Fruit fly (Drosophila melanogaster) whole organism, wandering third instar larva: ENCODE measurements around the gene defl.

Experiments used
- Abd-B ChIP-seq: fragments of >200 bp; optimal IDR thresholded peaks from 2 replicates; lab custom pipeline; 2017; ENCODE audit warnings: missing biosample characterization, missing genetic modification characterization
- CG9705 ChIP-seq: fragments of 200-800 bp; sonication (Bioruptor generic); optimal IDR thresholded peaks from 2 replicates; lab custom pipeline; 2018; ENCODE audit warnings: missing biosample characterization, mild to moderate bottlenecking, missing genetic modification characterization
- CrebA ChIP-seq: fragments of 200-800 bp; sonication (Bioruptor generic); optimal IDR thresholded peaks from 2 replicates; lab custom pipeline; 2016; ENCODE audit warnings: missing biosample characterization, mild to moderate bottlenecking, missing genetic modification characterization, borderline replicate concordance
- Dfd ChIP-seq: fragments of >200 bp; optimal IDR thresholded peaks from 2 replicates; lab custom pipeline; 2017; ENCODE audit warnings: missing biosample characterization, missing genetic modification characterization
- Dif ChIP-seq: fragments of 200-275, 200-300 bp; sonication (Bioruptor generic); optimal IDR thresholded peaks from 2 replicates; lab custom pipeline; 2018; ENCODE audit warnings: missing biosample characterization, missing genetic modification characterization; ENCODE audit not compliant: partially characterized antibody
- GATAd ChIP-seq: sonication (Bioruptor generic); optimal IDR thresholded peaks from 2 replicates; lab custom pipeline; 2016; ENCODE audit warnings: missing biosample characterization, missing genetic modification characterization
- HLH106 ChIP-seq: fragments of 200-800 bp; optimal IDR thresholded peaks from 3 replicates; lab custom pipeline; 2019; ENCODE audit warnings: missing biosample characterization, mild to moderate bottlenecking, missing genetic modification characterization, moderate library complexity
- Hnf4 ChIP-seq: fragments of 200-800 bp; sonication (Bioruptor generic); optimal IDR thresholded peaks from 2 replicates; lab custom pipeline; 2016; ENCODE audit warnings: missing biosample characterization, mild to moderate bottlenecking, missing genetic modification characterization
- Hr78 ChIP-seq: fragments of >200 bp; optimal IDR thresholded peaks from 2 replicates; lab custom pipeline; 2017; ENCODE audit warnings: missing biosample characterization, missing genetic modification characterization
- Jra ChIP-seq: sonication (Bioruptor generic); optimal IDR thresholded peaks from 2 replicates; lab custom pipeline; 2016; ENCODE audit warnings: missing biosample characterization, missing genetic modification characterization
- N ChIP-seq: fragments of >200 bp; optimal IDR thresholded peaks from 2 replicates; lab custom pipeline; 2018; ENCODE audit warnings: missing biosample characterization, missing external identifiers, missing genetic modification characterization
- OdsH ChIP-seq: fragments of 200-800 bp; sonication (Bioruptor generic); optimal IDR thresholded peaks from 2 replicates; lab custom pipeline; 2016; ENCODE audit warnings: missing biosample characterization, mild to moderate bottlenecking, missing genetic modification characterization
- Sp1 ChIP-seq: fragments of 200-800 bp; sonication (Bioruptor generic); optimal IDR thresholded peaks from 3 replicates; lab custom pipeline; 2019; ENCODE audit warnings: missing biosample characterization, mild to moderate bottlenecking, missing genetic modification characterization, moderate library complexity
- Vsx2 ChIP-seq: fragments of 200-300, 225-300 bp; sonication (Bioruptor generic); optimal IDR thresholded peaks from 2 replicates; lab custom pipeline; 2018; ENCODE audit warnings: missing biosample characterization, missing genetic modification characterization; ENCODE audit not compliant: partially characterized antibody
- br ChIP-seq: fragments of 200-800 bp; sonication (Bioruptor generic); optimal IDR thresholded peaks from 2 replicates; lab custom pipeline; 2016; ENCODE audit warnings: missing biosample characterization, missing genetic modification characterization
- brk ChIP-seq: fragments of 200-800 bp; sonication (Bioruptor generic); optimal IDR thresholded peaks from 2 replicates; lab custom pipeline; 2016; ENCODE audit warnings: missing biosample characterization, mild to moderate bottlenecking, missing genetic modification characterization
- dl ChIP-seq, 2 experiments: fragments of 175-275, 200-275 bp in 1 of 2; fragments of 200-275 bp in 1 of 2; sonication (Bioruptor generic); optimal IDR thresholded peaks; lab custom pipeline; 2018; ENCODE audit warnings: mild to moderate bottlenecking in 2 of 2, missing biosample characterization in 2 of 2, missing genetic modification characterization in 2 of 2, moderate library complexity in 2 of 2; ENCODE audit not compliant: partially characterized antibody in 2 of 2, insufficient read depth in 1 of 2
- dmrt93B ChIP-seq: fragments of 200-800 bp; sonication (Bioruptor generic); optimal IDR thresholded peaks from 2 replicates; lab custom pipeline; 2018; ENCODE audit warnings: missing biosample characterization, mild to moderate bottlenecking, missing genetic modification characterization
- dsf ChIP-seq: sonication (Bioruptor generic); optimal IDR thresholded peaks from 2 replicates; lab custom pipeline; 2016; ENCODE audit warnings: missing biosample characterization, missing genetic modification characterization, borderline replicate concordance
- ey ChIP-seq: fragments of 200-800 bp; sonication (Bioruptor generic); optimal IDR thresholded peaks from 2 replicates; lab custom pipeline; 2016; ENCODE audit warnings: missing biosample characterization, missing genetic modification characterization
- foxo ChIP-seq, 2 experiments: fragments of 200-800 bp; sonication (Bioruptor generic); optimal IDR thresholded peaks; 2 replicates in 1 of 2; 3 replicates in 1 of 2; lab custom pipeline; 2016 to 2017; ENCODE audit warnings: missing biosample characterization in 2 of 2, missing genetic modification characterization in 2 of 2
- fru ChIP-seq: fragments of 200-800 bp; sonication (Bioruptor generic); optimal IDR thresholded peaks from 3 replicates; lab custom pipeline; 2016; ENCODE audit warnings: missing biosample characterization, mild to moderate bottlenecking, missing genetic modification characterization
- h ChIP-seq: fragments of 200-800 bp; sonication (Bioruptor generic); optimal IDR thresholded peaks from 3 replicates; lab custom pipeline; 2016; ENCODE audit warnings: missing biosample characterization, mild to moderate bottlenecking, missing genetic modification characterization
- jim ChIP-seq: fragments of 175-275, 200-325 bp; sonication (Bioruptor generic); optimal IDR thresholded peaks from 2 replicates; lab custom pipeline; 2016; ENCODE audit warnings: missing biosample characterization, mild to moderate bottlenecking, missing genetic modification characterization
- lola ChIP-seq: fragments of >200 bp; optimal IDR thresholded peaks from 2 replicates; lab custom pipeline; 2017; ENCODE audit warnings: missing biosample characterization, missing genetic modification characterization
- psq ChIP-seq: fragments of 200-800 bp; sonication (Bioruptor generic); optimal IDR thresholded peaks from 3 replicates; lab custom pipeline; 2017; ENCODE audit warnings: missing biosample characterization, mild to moderate bottlenecking, missing genetic modification characterization, moderate library complexity
- rgr ChIP-seq: fragments of 200-800 bp; sonication (Bioruptor generic); optimal IDR thresholded peaks from 3 replicates; lab custom pipeline; 2016; ENCODE audit warnings: missing biosample characterization, mild to moderate bottlenecking, missing genetic modification characterization
- sage ChIP-seq: fragments of 200-800 bp; sonication (Bioruptor generic); optimal IDR thresholded peaks from 2 replicates; lab custom pipeline; 2016; ENCODE audit warnings: missing biosample characterization, mild to moderate bottlenecking, missing genetic modification characterization
- sv ChIP-seq: fragments of 200-800 bp; sonication (Bioruptor generic); optimal IDR thresholded peaks from 3 replicates; lab custom pipeline; 2016; ENCODE audit warnings: missing biosample characterization, missing genetic modification characterization
- tai ChIP-seq: sonication (Bioruptor generic); optimal IDR thresholded peaks from 2 replicates; lab custom pipeline; 2016; ENCODE audit warnings: missing biosample characterization, missing genetic modification characterization
- usp ChIP-seq: fragments of >200 bp; optimal IDR thresholded peaks from 2 replicates; lab custom pipeline; 2017; ENCODE audit warnings: missing biosample characterization, missing genetic modification characterization
- woc ChIP-seq: sonication (Bioruptor generic); optimal IDR thresholded peaks from 2 replicates; lab custom pipeline; 2016; ENCODE audit warnings: missing biosample characterization, mild to moderate bottlenecking, missing genetic modification characterization

Gene defl

DNA sequence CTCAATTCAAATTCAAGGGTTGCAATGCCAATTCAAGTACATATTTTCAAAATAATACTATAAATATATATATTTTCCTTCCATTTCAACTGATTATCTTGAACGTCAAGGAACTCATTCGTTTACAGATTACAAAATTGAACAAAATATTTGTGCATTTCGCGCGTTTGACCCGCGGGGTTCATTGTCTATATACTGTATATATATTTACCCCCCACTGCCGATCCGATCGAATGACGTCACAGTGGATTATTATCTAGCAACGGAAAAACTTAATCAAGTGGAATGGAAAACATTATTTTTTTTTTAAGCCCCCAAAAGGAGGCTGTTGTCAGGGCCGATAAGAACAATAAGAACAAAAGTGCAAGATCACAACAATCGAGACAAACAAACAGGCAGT lies 35.7 kb upstream of the defl start:
- TF ChIP-seq lola: no peak
- TF ChIP-seq GATAd (GFP tag; lab: Kevin White, UChicago): no peak
- no peak for TF ChIP-seq dsf (GFP tag; lab: Kevin White, UChicago)
- TF ChIP-seq OdsH (GFP tag; lab: Kevin White, UChicago): no peak
- TF ChIP-seq h (GFP tag; lab: Kevin White, UChicago): no peak
- TF ChIP-seq Hr78 (GFP tag; lab: Kevin White, UChicago): no peak
- no peak for TF ChIP-seq Abd-B (GFP tag; lab: Kevin White, UChicago)
- no peak for TF ChIP-seq N
- no peak for TF ChIP-seq Sp1 (GFP tag; lab: Kevin White, UChicago)
- no peak for TF ChIP-seq rgr (GFP tag; lab: Kevin White, UChicago)
- no peak for TF ChIP-seq br
- no peak for TF ChIP-seq Jra
- TF ChIP-seq CrebA (GFP tag; lab: Kevin White, UChicago): no peak

DNA sequence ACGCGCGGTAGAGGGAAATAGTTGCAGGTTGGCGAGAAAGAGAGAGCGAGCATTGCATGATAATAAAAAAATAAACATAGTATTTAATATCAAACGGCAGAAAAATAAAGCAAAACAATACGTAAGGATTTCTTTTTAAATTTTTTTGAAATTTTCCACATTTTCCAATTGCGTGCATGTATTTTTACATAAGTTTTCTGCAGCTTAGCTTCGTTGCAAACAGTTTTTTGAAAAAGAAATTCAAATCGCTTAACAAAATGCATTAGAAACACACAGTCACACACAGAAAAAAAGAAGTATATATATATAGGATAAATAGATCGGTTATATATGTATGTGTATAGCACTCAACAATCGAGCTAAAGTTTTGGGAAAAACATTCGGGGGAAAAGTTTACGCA lies 34.5 kb upstream of the defl start:
- TF ChIP-seq dsf (GFP tag; lab: Kevin White, UChicago): no peak
- TF ChIP-seq, all 38 proteins: peak for 0

DNA sequence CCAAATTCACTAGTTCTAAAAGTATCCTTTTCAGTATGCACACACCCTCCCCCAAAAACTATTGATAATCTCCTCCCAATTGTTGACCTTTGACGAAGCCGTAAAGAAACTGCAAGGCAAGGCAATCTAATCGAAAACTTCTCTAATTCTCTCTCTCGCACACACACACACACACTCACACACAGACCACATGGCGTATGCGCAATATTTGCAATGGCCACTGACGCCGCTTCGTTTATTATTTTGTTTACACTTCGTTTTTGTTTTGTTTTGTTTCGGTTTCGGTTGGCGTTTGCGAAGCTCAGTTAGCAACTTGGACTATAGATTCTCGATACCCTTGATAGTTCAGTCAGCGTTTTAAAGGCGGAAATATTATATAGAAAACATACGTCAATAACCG lies 33.4 kb upstream of the defl start:
- no peak for TF ChIP-seq usp (GFP tag; lab: Kevin White, UChicago)
- TF ChIP-seq Dfd (GFP tag; lab: Kevin White, UChicago): peak; percentile 10
- TF ChIP-seq, all 38 proteins: peak for 1

DNA sequence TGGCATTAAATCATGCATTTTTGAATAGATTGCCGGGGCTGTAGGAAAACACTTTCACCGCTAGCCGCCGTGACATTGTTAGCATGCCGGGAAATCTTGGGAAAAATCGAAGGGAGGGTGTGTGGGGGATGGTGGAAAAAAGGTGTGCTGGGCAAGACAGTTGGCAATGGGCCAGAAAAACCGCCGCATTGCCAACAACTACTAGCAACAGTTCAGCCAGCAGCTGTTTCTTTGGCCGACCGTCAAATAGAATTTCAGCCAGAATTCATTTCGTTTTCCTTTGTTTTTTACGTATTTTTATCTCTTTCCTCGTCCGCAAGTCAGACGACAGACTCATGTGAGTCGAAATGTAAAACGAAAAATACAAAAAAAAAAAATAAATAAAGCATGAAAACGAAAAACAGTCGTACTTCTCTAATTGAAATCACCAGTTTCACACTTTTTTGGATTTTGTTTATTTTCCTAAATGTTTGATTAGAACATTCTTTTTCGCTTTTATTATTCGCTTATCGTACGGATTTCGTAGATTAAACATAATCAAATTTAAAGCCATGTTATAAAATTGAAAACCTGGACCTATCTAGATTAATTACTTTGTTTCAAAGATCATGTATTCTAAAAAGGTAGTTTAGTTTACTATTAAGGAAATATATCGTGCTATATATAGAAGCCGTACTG lies 32.3 kb upstream of the defl start:
- TF ChIP-seq tai (GFP tag; lab: Kevin White, UChicago): peak; percentile 41
- no peak for TF ChIP-seq sv (GFP tag; lab: Kevin White, UChicago)
- TF ChIP-seq Sp1 (GFP tag; lab: Kevin White, UChicago): peak; percentile 24
- peak; percentile 46 for TF ChIP-seq rgr (GFP tag; lab: Kevin White, UChicago)
- peak in 1 of 2 experiments; percentile 63 for TF ChIP-seq foxo (GFP tag; optimal IDR thresholded peaks at IDR 0.05; lab: Kevin White, UChicago)
- TF ChIP-seq psq (GFP tag; lab: Kevin White, UChicago): peak; percentile 39
- TF ChIP-seq Dfd (GFP tag; lab: Kevin White, UChicago): peak; percentile 22
- TF ChIP-seq brk (GFP tag; lab: Kevin White, UChicago): peak; percentile 11
- TF ChIP-seq dmrt93B: no peak
- TF ChIP-seq br: no peak
- peak; percentile 41 for TF ChIP-seq HLH106 (tag; lab: Kevin White, UChicago)
- no peak for TF ChIP-seq Dif (GFP tag; lab: Kevin White, UChicago)
- peak; percentile 58 for TF ChIP-seq fru
- no peak for TF ChIP-seq jim (GFP tag; lab: Kevin White, UChicago)
- TF ChIP-seq Hnf4 (GFP tag; lab: Kevin White, UChicago): peak; percentile 38
- peak; percentile 40 for TF ChIP-seq OdsH (GFP tag; lab: Kevin White, UChicago)
- peak; percentile 45 for TF ChIP-seq ey
- TF ChIP-seq h (GFP tag; lab: Kevin White, UChicago): peak; percentile 61

DNA sequence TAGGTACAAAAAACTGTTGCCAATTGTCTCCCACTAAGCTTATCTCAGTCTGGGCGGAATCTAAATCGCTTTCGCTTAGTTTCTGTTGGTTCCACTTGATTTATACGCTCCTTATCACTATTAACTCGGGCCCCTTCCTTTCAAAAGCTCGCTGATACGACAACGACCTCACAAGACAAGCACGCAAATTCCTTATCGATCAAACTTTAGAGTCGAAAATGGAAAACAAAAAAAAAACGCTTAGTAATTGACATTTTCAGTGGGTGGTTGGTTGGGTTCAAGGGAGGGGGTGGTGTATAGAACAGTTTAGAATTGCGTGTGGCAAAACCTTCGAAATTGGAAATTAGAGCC lies 31.8 kb upstream of the defl start:
- TF ChIP-seq woc (GFP tag; lab: Kevin White, UChicago): no peak
- TF ChIP-seq Dif (GFP tag; lab: Kevin White, UChicago): no peak
- no peak for TF ChIP-seq Hnf4 (GFP tag; lab: Kevin White, UChicago)
- no peak for TF ChIP-seq sage (GFP tag; lab: Kevin White, UChicago)
- TF ChIP-seq OdsH (GFP tag; lab: Kevin White, UChicago): no peak
- no peak for TF ChIP-seq GATAd (GFP tag; lab: Kevin White, UChicago)
- no peak for TF ChIP-seq brk (GFP tag; lab: Kevin White, UChicago)
- no peak for TF ChIP-seq br
- TF ChIP-seq jim (GFP tag; lab: Kevin White, UChicago): no peak
- no peak for TF ChIP-seq CG9705 (GFP tag; lab: Kevin White, UChicago)
- no peak for TF ChIP-seq Vsx2
- no peak for TF ChIP-seq dl (GFP tag; optimal IDR thresholded peaks at IDR 0.05; lab: Kevin White, UChicago; ENCODE audit: insufficient read depth in 1 of 2, partially characterized antibody in 2 of 2)
- no peak for TF ChIP-seq Dfd (GFP tag; lab: Kevin White, UChicago)
